Worm (Caenorhabditis elegans): ENCODE results near the gene sre-37.

sre-37 gene

ce11 chrII:12511866-12512265, 46.2 kb downstream of the sre-37 start, which contains the start of gene srh-73:
Gene srh-73 (plus strand): TSS chrII:12512166.
- no peak for TF ChIP-seq ceh-58 (GFP tag; IDR thresholded peaks at IDR 0.05)
- TF ChIP-seq gei-17 (GFP tag; optimal IDR thresholded peaks at IDR 0.05), result no peak
- TF ChIP-seq F10E7.11 (tag; optimal IDR thresholded peaks at IDR 0.05), result no peak
- TF ChIP-seq ztf-3 (GFP tag; optimal IDR thresholded peaks at IDR 0.05), result no peak
- no peak for TF ChIP-seq attf-6 (GFP tag; IDR thresholded peaks at IDR 0.05)
- no peak for TF ChIP-seq ceh-79 (tag; optimal IDR thresholded peaks at IDR 0.05)
- no peak for TF ChIP-seq bed-1 (GFP tag; IDR thresholded peaks at IDR 0.05)
- TF ChIP-seq egrh-3 (GFP tag; IDR thresholded peaks at IDR 0.05), result no peak
- no peak for TF ChIP-seq sea-2 (GFP tag; IDR thresholded peaks at IDR 0.05)
- TF ChIP-seq dox-1 (GFP tag; IDR thresholded peaks at IDR 0.05), result no peak
- TF ChIP-seq hsf-1 (GFP tag; IDR thresholded peaks at IDR 0.05), result no peak
- no peak for TF ChIP-seq B0035.1 (tag; optimal IDR thresholded peaks at IDR 0.05)
- TF ChIP-seq T26A5.8 (tag; optimal IDR thresholded peaks at IDR 0.05), result no peak
- TF ChIP-seq lin-40 (tag; optimal IDR thresholded peaks at IDR 0.05), result no peak
- TF ChIP-seq aptf-3 (GFP tag; IDR thresholded peaks at IDR 0.05), result no peak
- no peak for TF ChIP-seq D2030.7 (GFP tag; IDR thresholded peaks at IDR 0.05)
- no peak for TF ChIP-seq lin-26 (GFP tag; IDR thresholded peaks at IDR 0.05)
- no peak for TF ChIP-seq hmg-1.2 (GFP tag; IDR thresholded peaks at IDR 0.05)
- TF ChIP-seq F33H1.4 (GFP tag; IDR thresholded peaks at IDR 0.05), result no peak
- TF ChIP-seq lin-35 (GFP tag; optimal IDR thresholded peaks at IDR 0.05), result no peak

ce11 chrII:12514620-12515019, 49.0 kb downstream of the sre-37 start, which contains the start of gene srh-69:
Gene srh-69 (minus strand): TSS chrII:12514720.
- TF ChIP-seq efl-1 (GFP tag; optimal IDR thresholded peaks at IDR 0.05) (no peak), let-526 (GFP tag; IDR thresholded peaks at IDR 0.05) (no peak), mxl-1 (tag; optimal IDR thresholded peaks at IDR 0.05) (no peak), tbx-9 (tag; optimal IDR thresholded peaks at IDR 0.05; ENCODE audit: borderline replicate concordance) (no peak), B0035.1 (tag; optimal IDR thresholded peaks at IDR 0.05) (no peak), die-1 (tag; optimal IDR thresholded peaks at IDR 0.05) (no peak), nfyb-1 (GFP tag; IDR thresholded peaks at IDR 0.05) (no peak), ceh-79 (tag; optimal IDR thresholded peaks at IDR 0.05) (no peak)

ce11 chrII:12516313-12516712, 50.7 kb downstream of the sre-37 start, which contains the start of gene srh-61:
Gene srh-61 (minus strand): TSS chrII:12516413.
- TF ChIP-seq F33H1.4 (GFP tag; IDR thresholded peaks at IDR 0.05) (no peak), tbp1 (GFP tag; optimal IDR thresholded peaks at IDR 0.05) (no peak), ceh-91 (GFP tag; IDR thresholded peaks at IDR 0.05) (no peak), D2030.7 (GFP tag; IDR thresholded peaks at IDR 0.05) (no peak), zim-3 (tag; optimal IDR thresholded peaks at IDR 0.05) (no peak), gei-17 (GFP tag; optimal IDR thresholded peaks at IDR 0.05) (no peak), fkh-3 (tag; optimal IDR thresholded peaks at IDR 0.05) (no peak), lin-35 (GFP tag; optimal IDR thresholded peaks at IDR 0.05) (no peak), dpl-1 (GFP tag; optimal IDR thresholded peaks at IDR 0.05) (no peak), lin-40 (tag; optimal IDR thresholded peaks at IDR 0.05) (no peak), die-1 (tag; optimal IDR thresholded peaks at IDR 0.05) (no peak), snpc-1.1 (tag; optimal IDR thresholded peaks at IDR 0.05; ENCODE audit: insufficient read depth) (no peak), egl-18 (GFP tag; IDR thresholded peaks at IDR 0.05) (no peak), egrh-3 (GFP tag; IDR thresholded peaks at IDR 0.05) (no peak)

All from whole organism, young adult.